Worm (Caenorhabditis elegans) whole organism, L2 larva: Measurements from ENCODE around the gene col-175.

Experiments used
- C34F6.9 ChIP-seq: fragments of 150-350 bp; optimal IDR thresholded peaks from 2 replicates; lab custom pipeline; 2014; ENCODE audit warnings: missing biosample characterization, missing genetic modification characterization
- F13H6.1 ChIP-seq: sonication (generic microtip); optimal IDR thresholded peaks from 2 replicates; lab custom pipeline; 2016; ENCODE audit warnings: missing genetic modification characterization, missing compliant biosample characterization
- Y55F3AM.14 ChIP-seq: fragments of 200-800 bp; sonication (Bioruptor generic); optimal IDR thresholded peaks from 2 replicates; lab custom pipeline; 2018; ENCODE audit warnings: mild to moderate bottlenecking, missing genetic modification characterization, missing compliant biosample characterization
- ZK546.5 ChIP-seq: sonication (generic microtip); optimal IDR thresholded peaks from 2 replicates; lab custom pipeline; 2017; ENCODE audit warnings: missing biosample characterization, missing genetic modification characterization
- alr-1 ChIP-seq: fragments of 150-350 bp; optimal IDR thresholded peaks from 2 replicates; lab custom pipeline; 2014; ENCODE audit warnings: missing biosample characterization, missing genetic modification characterization
- aly-2 ChIP-seq: fragments of 150-350 bp; optimal IDR thresholded peaks from 2 replicates; lab custom pipeline; 2014; ENCODE audit warnings: missing biosample characterization, missing genetic modification characterization
- ama-1 ChIP-seq: fragments of 150-350 bp; optimal IDR thresholded peaks from 2 replicates; lab custom pipeline; 2018; ENCODE audit warnings: inconsistent platforms
- blmp-1 ChIP-seq: sonication (generic microtip); optimal IDR thresholded peaks from 2 replicates; lab custom pipeline; 2017; ENCODE audit warnings: missing genetic modification characterization, mild to moderate bottlenecking, missing compliant biosample characterization, antibody characterized with exemption, moderate library complexity; ENCODE audit not compliant: insufficient read depth
- ceh-16 ChIP-seq: fragments of 150-350 bp; optimal IDR thresholded peaks from 2 replicates; lab custom pipeline; 2014; ENCODE audit warnings: missing biosample characterization, missing genetic modification characterization
- ceh-82 ChIP-seq: fragments of 150-350 bp; optimal IDR thresholded peaks from 2 replicates; lab custom pipeline; 2014; ENCODE audit warnings: missing biosample characterization, missing genetic modification characterization
- crh-2 ChIP-seq: sonication (generic microtip); optimal IDR thresholded peaks from 2 replicates; lab custom pipeline; 2017; ENCODE audit warnings: missing biosample characterization, missing genetic modification characterization
- dmd-4 ChIP-seq: sonication (generic microtip); optimal IDR thresholded peaks from 2 replicates; lab custom pipeline; 2017; ENCODE audit warnings: missing biosample characterization, missing genetic modification characterization
- egl-27 ChIP-seq: sonication (generic microtip); optimal IDR thresholded peaks from 3 replicates; lab custom pipeline; 2017; ENCODE audit warnings: missing biosample characterization, missing genetic modification reagents, missing genetic modification characterization
- elt-1 ChIP-seq: fragments of 150-350 bp; optimal IDR thresholded peaks from 2 replicates; lab custom pipeline; 2014; ENCODE audit warnings: missing biosample characterization, missing genetic modification characterization
- elt-3 ChIP-seq: sonication (generic microtip); optimal IDR thresholded peaks from 2 replicates; lab custom pipeline; 2017; ENCODE audit warnings: missing biosample characterization, missing genetic modification characterization
- fos-1 ChIP-seq: fragments of 150-350 bp; optimal IDR thresholded peaks from 2 replicates; lab custom pipeline; 2014; ENCODE audit warnings: missing biosample characterization, missing genetic modification characterization
- gmeb-1 ChIP-seq: fragments of 150-350 bp; optimal IDR thresholded peaks from 2 replicates; lab custom pipeline; 2014; ENCODE audit warnings: missing biosample characterization, missing genetic modification characterization
- lin-11 ChIP-seq: fragments of 150-350 bp; sonication (generic microtip); optimal IDR thresholded peaks from 2 replicates; lab custom pipeline; 2014; ENCODE audit warnings: missing biosample characterization, missing genetic modification characterization, inconsistent platforms, mixed read lengths
- lin-13 ChIP-seq: fragments of 150-350 bp; optimal IDR thresholded peaks from 2 replicates; lab custom pipeline; 2014; ENCODE audit warnings: missing biosample characterization, missing genetic modification reagents, missing genetic modification characterization
- lin-39 ChIP-seq: fragments of 150-350 bp; optimal IDR thresholded peaks from 2 replicates; lab custom pipeline; 2014; ENCODE audit warnings: missing biosample characterization, missing genetic modification reagents, missing genetic modification characterization
- lsy-2 ChIP-seq, 2 experiments: fragments of 150-350 bp in 1 of 2; sonication (generic microtip) in 1 of 2; optimal IDR thresholded peaks; 2 replicates each; lab custom pipeline; 2014 to 2017; ENCODE audit warnings: missing biosample characterization in 2 of 2, missing genetic modification characterization in 2 of 2
- mab-5 ChIP-seq: fragments of 150-350 bp; optimal IDR thresholded peaks from 2 replicates; lab custom pipeline; 2014; ENCODE audit warnings: missing biosample characterization, missing genetic modification characterization
- mbf-1 ChIP-seq: sonication (generic microtip); optimal IDR thresholded peaks from 2 replicates; lab custom pipeline; 2017; ENCODE audit warnings: missing biosample characterization, missing genetic modification characterization
- nhr-10 ChIP-seq: sonication (generic microtip); optimal IDR thresholded peaks from 2 replicates; lab custom pipeline; 2017; ENCODE audit warnings: missing biosample characterization, missing genetic modification characterization
- nhr-11 ChIP-seq: fragments of 150-350 bp; optimal IDR thresholded peaks from 2 replicates; lab custom pipeline; 2014; ENCODE audit warnings: missing biosample characterization, missing genetic modification characterization
- nhr-129 ChIP-seq: fragments of 150-350 bp; optimal IDR thresholded peaks from 2 replicates; lab custom pipeline; 2014; ENCODE audit warnings: missing biosample characterization, missing genetic modification characterization
- nhr-21 ChIP-seq: fragments of 150-350 bp; optimal IDR thresholded peaks from 2 replicates; lab custom pipeline; 2014; ENCODE audit warnings: missing biosample characterization, missing genetic modification characterization
- nhr-23 ChIP-seq: fragments of 150-350 bp; optimal IDR thresholded peaks from 2 replicates; lab custom pipeline; 2014; ENCODE audit warnings: missing biosample characterization, missing genetic modification reagents, missing genetic modification characterization
- nhr-237 ChIP-seq: fragments of 150-350 bp; optimal IDR thresholded peaks from 2 replicates; lab custom pipeline; 2014; ENCODE audit warnings: missing biosample characterization, missing genetic modification characterization
- nhr-25 ChIP-seq: fragments of 150-350 bp; sonication (generic microtip); optimal IDR thresholded peaks from 3 replicates; lab custom pipeline; 2014; ENCODE audit warnings: missing biosample characterization, missing genetic modification characterization
- nhr-6 ChIP-seq: fragments of 150-350 bp; optimal IDR thresholded peaks from 2 replicates; lab custom pipeline; 2014; ENCODE audit warnings: missing biosample characterization, missing genetic modification characterization
- nhr-77 ChIP-seq: fragments of 150-350 bp; optimal IDR thresholded peaks from 2 replicates; lab custom pipeline; 2014; ENCODE audit warnings: missing biosample characterization, missing genetic modification characterization
- peb-1 ChIP-seq: fragments of 150-350 bp; optimal IDR thresholded peaks from 2 replicates; lab custom pipeline; 2014; ENCODE audit warnings: missing biosample characterization, missing genetic modification characterization
- sem-4 ChIP-seq: fragments of 150-350 bp; optimal IDR thresholded peaks from 2 replicates; lab custom pipeline; 2014; ENCODE audit warnings: missing biosample characterization, missing genetic modification reagents, missing genetic modification characterization
- skn-1 ChIP-seq: sonication (generic microtip); optimal IDR thresholded peaks from 2 replicates; lab custom pipeline; 2017; ENCODE audit warnings: missing biosample characterization, missing genetic modification characterization
- sma-3 ChIP-seq: sonication (generic microtip); optimal IDR thresholded peaks from 2 replicates; lab custom pipeline; 2016; ENCODE audit warnings: missing genetic modification reagents, missing genetic modification characterization, missing compliant biosample characterization
- sma-9 ChIP-seq, 2 experiments: fragments of 150-350 bp in 1 of 2; sonication (generic microtip) in 1 of 2; optimal IDR thresholded peaks; 2 replicates each; lab custom pipeline; 2014 to 2016; ENCODE audit warnings: missing genetic modification characterization in 2 of 2, mild to moderate bottlenecking in 1 of 2, missing biosample characterization in 1 of 2, missing compliant biosample characterization in 1 of 2, missing genetic modification reagents in 1 of 2, moderate library complexity in 1 of 2
- snpc-4 ChIP-seq: fragments of 150-350 bp; optimal IDR thresholded peaks from 2 replicates; lab custom pipeline; 2014; ENCODE audit warnings: missing biosample characterization, missing genetic modification characterization
- unc-39 ChIP-seq: fragments of 150-350 bp; optimal IDR thresholded peaks from 2 replicates; lab custom pipeline; 2014; ENCODE audit warnings: missing biosample characterization, missing genetic modification characterization
- unc-55 ChIP-seq: fragments of 150-350 bp; sonication (generic microtip); optimal IDR thresholded peaks from 3 replicates; lab custom pipeline; 2014; ENCODE audit warnings: missing biosample characterization, missing genetic modification reagents, missing genetic modification characterization
- unc-62 ChIP-seq: fragments of 150-350 bp; optimal IDR thresholded peaks from 2 replicates; lab custom pipeline; 2014; ENCODE audit warnings: missing biosample characterization, missing genetic modification reagents, missing genetic modification characterization
- zag-1 ChIP-seq: fragments of 150-350 bp; optimal IDR thresholded peaks from 2 replicates; lab custom pipeline; 2014; ENCODE audit warnings: missing biosample characterization, missing genetic modification characterization
- ztf-1 ChIP-seq: fragments of 200-800 bp; sonication (Bioruptor generic); conservative IDR thresholded peaks from 2 replicates; pipeline ENCODE4 v1.3.6; 2022; ENCODE audit warnings: missing genetic modification characterization, missing compliant biosample characterization
- ztf-11 ChIP-seq: sonication (generic microtip); optimal IDR thresholded peaks from 2 replicates; lab custom pipeline; 2017; ENCODE audit warnings: missing biosample characterization, missing genetic modification characterization

Gene col-175

ce11 chrX:9230322-9230721, 4.1 kb downstream of the col-175 start:
- TF ChIP-seq lin-11: no peak
- TF ChIP-seq nhr-6: no peak
- no peak for TF ChIP-seq nhr-11 (tag; lab: Kevin White, UChicago)
- no peak for TF ChIP-seq alr-1 (tag; lab: Kevin White, UChicago)
- TF ChIP-seq nhr-21 (tag; lab: Kevin White, UChicago): no peak
- TF ChIP-seq lsy-2 (tag; optimal IDR thresholded peaks at IDR 0.05; lab: Kevin White, UChicago): no peak
- TF ChIP-seq ama-1 (lab: Kevin White, UChicago): no peak
- TF ChIP-seq sem-4 (tag; lab: Kevin White, UChicago): no peak
- no peak for TF ChIP-seq ceh-82 (tag; lab: Kevin White, UChicago)
- no peak for TF ChIP-seq mab-5 (tag; lab: Kevin White, UChicago)
- TF ChIP-seq nhr-25 (tag; lab: Kevin White, UChicago): no peak
- no peak for TF ChIP-seq F13H6.1
- TF ChIP-seq nhr-237 (tag; lab: Kevin White, UChicago): no peak
- TF ChIP-seq unc-62 (GFP tag; lab: Kevin White, UChicago): no peak
- TF ChIP-seq ztf-11 (tag; lab: Kevin White, UChicago): no peak
- no peak for TF ChIP-seq blmp-1
- no peak for TF ChIP-seq ceh-16 (tag; lab: Kevin White, UChicago)
- TF ChIP-seq egl-27 (tag; lab: Kevin White, UChicago): no peak

DNA sequence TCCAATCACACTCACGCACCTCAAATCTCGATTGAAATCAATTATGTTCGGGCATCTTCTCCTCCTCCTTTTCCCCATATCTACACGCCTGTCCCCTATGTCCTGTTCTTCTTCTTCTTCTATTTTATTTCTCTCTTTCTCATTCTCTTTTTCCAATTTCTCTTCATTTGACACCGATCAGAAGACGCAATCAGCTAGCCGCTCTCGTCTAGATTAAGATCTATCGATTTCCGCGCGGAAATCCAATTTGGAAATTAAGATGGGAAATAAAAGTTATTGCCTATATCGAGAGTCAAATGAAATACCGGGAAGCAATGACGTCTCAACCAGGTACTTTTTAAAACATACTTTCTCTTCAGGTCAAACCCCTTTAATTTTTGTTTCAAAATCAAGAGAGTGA, 6.0 kb downstream of the col-175 start:
- TF ChIP-seq unc-55 (GFP tag; lab: Kevin White, UChicago) (no peak), blmp-1 (peak; percentile 14), nhr-11 (tag; lab: Kevin White, UChicago) (no peak), nhr-21 (tag; lab: Kevin White, UChicago) (peak; percentile 19), ceh-16 (tag; lab: Kevin White, UChicago) (peak; percentile 97), elt-1 (tag; lab: Kevin White, UChicago) (peak; percentile 72), ztf-1 (GFP tag; lab: Robert Waterston, UW) (no peak), sem-4 (tag; lab: Kevin White, UChicago) (peak; percentile 70), nhr-25 (tag; lab: Kevin White, UChicago) (peak; percentile 23), Y55F3AM.14 (no peak), sma-9 (GFP tag; optimal IDR thresholded peaks at IDR 0.05; lab: Kevin White, UChicago) (peak; percentile 50), sma-9 (tag; optimal IDR thresholded peaks at IDR 0.05; lab: Kevin White, UChicago) (no peak), fos-1 (tag; lab: Kevin White, UChicago) (peak; percentile 6), C34F6.9 (tag; lab: Kevin White, UChicago) (peak; percentile 25), unc-39 (tag; lab: Kevin White, UChicago) (no peak)

- no peak for TF ChIP-seq F13H6.1
- peak; percentile 31 for TF ChIP-seq nhr-21 (tag; lab: Kevin White, UChicago)
Observed at ce11 chrX:9226904-9227303, 7.5 kb downstream of the col-175 start.

- TF ChIP-seq nhr-10 (tag; lab: Kevin White, UChicago) (no peak), nhr-11 (tag; lab: Kevin White, UChicago) (no peak), lin-39 (no peak), egl-27 (tag; lab: Kevin White, UChicago) (no peak), elt-1 (tag; lab: Kevin White, UChicago) (no peak), ceh-16 (tag; lab: Kevin White, UChicago) (no peak), ztf-1 (GFP tag; lab: Robert Waterston, UW) (no peak), nhr-23 (tag; lab: Kevin White, UChicago) (no peak), Y55F3AM.14 (no peak), lsy-2 (tag; optimal IDR thresholded peaks at IDR 0.05; lab: Kevin White, UChicago) (no peak), gmeb-1 (peak; percentile 8), skn-1 (tag; lab: Kevin White, UChicago) (no peak), zag-1 (tag; lab: Kevin White, UChicago) (no peak), alr-1 (tag; lab: Kevin White, UChicago) (no peak), ceh-82 (tag; lab: Kevin White, UChicago) (no peak), ama-1 (lab: Kevin White, UChicago) (no peak), nhr-21 (tag; lab: Kevin White, UChicago) (peak; percentile 10), mbf-1 (tag; lab: Kevin White, UChicago) (no peak), ZK546.5 (tag; lab: Kevin White, UChicago) (no peak), peb-1 (tag; lab: Kevin White, UChicago) (no peak), nhr-237 (tag; lab: Kevin White, UChicago) (no peak), lin-11 (no peak), dmd-4 (tag; lab: Kevin White, UChicago) (no peak), snpc-4 (tag; lab: Kevin White, UChicago) (no peak), F13H6.1 (peak; percentile 60), sem-4 (tag; lab: Kevin White, UChicago) (no peak), C34F6.9 (tag; lab: Kevin White, UChicago) (no peak), unc-62 (GFP tag; lab: Kevin White, UChicago) (no peak), fos-1 (tag; lab: Kevin White, UChicago) (peak; percentile 63), nhr-129 (peak; percentile 20), sma-3 (GFP tag; lab: Kevin White, UChicago) (no peak), unc-55 (GFP tag; lab: Kevin White, UChicago) (no peak), elt-3 (tag; lab: Kevin White, UChicago) (no peak), lin-13 (GFP tag; lab: Kevin White, UChicago) (no peak), nhr-6 (no peak), nhr-77 (tag; lab: Kevin White, UChicago) (no peak), aly-2 (no peak), crh-2 (peak; percentile 22), ztf-11 (tag; lab: Kevin White, UChicago) (no peak)
Observed at ce11 chrX:9225273-9225672, 9.1 kb downstream of the col-175 start.
